Worm (Caenorhabditis elegans) whole organism, L1 larva: ENCODE data around the gene R02F2.8.
A peak's percentile ranks its signal among the peaks of the same experiment; 100 is the strongest.

ENCODE experiments used
- C04F5.9 ChIP-seq: sonication (generic microtip); optimal IDR thresholded peaks from 2 replicates; lab custom pipeline; 2016; ENCODE audit warnings: missing genetic modification characterization, missing compliant biosample characterization
- C16A3.4 ChIP-seq: fragments of 150-350 bp; optimal IDR thresholded peaks from 2 replicates; lab custom pipeline; 2014; ENCODE audit warnings: missing biosample characterization, missing genetic modification characterization
- F16B12.6 ChIP-seq: fragments of 150-350 bp; optimal IDR thresholded peaks from 2 replicates; lab custom pipeline; 2014; ENCODE audit warnings: missing biosample characterization, missing genetic modification characterization
- aly-2 ChIP-seq: fragments of 150-350 bp; optimal IDR thresholded peaks from 2 replicates; lab custom pipeline; 2014; ENCODE audit warnings: missing biosample characterization, missing genetic modification characterization
- blmp-1 ChIP-seq: fragments of 150-350 bp; optimal IDR thresholded peaks from 2 replicates; lab custom pipeline; 2014; ENCODE audit warnings: missing biosample characterization, missing genetic modification characterization
- ceh-63 ChIP-seq: fragments of 200-800 bp; sonication (Bioruptor generic); optimal IDR thresholded peaks from 2 replicates; lab custom pipeline; 2018; ENCODE audit warnings: mild to moderate bottlenecking, missing genetic modification characterization, missing compliant biosample characterization
- efl-1 ChIP-seq, 4 experiments: fragments of 150-350 bp; optimal IDR thresholded peaks in 3 of 4; peaks in 1 of 4; 1 replicate in 1 of 4; 2 replicates in 3 of 4; lab custom pipeline; 2014; ENCODE audit warnings: missing biosample characterization in 2 of 4, missing genetic modification characterization in 2 of 4, missing genetic modification reagents in 2 of 4
- elt-2 ChIP-seq: sonication (generic microtip); optimal IDR thresholded peaks from 2 replicates; lab custom pipeline; 2016; ENCODE audit warnings: missing genetic modification characterization, mild to moderate bottlenecking, inconsistent platforms, missing compliant biosample characterization, missing genetic modification reagents
- ets-5 ChIP-seq: fragments of 200-800 bp; sonication (Bioruptor generic); IDR thresholded peaks from 2 replicates; pipeline ENCODE4 v1.3.6; 2022; ENCODE audit warnings: missing genetic modification characterization, missing compliant biosample characterization
- fkh-10 ChIP-seq: sonication (generic microtip); optimal IDR thresholded peaks from 2 replicates; lab custom pipeline; 2017; ENCODE audit warnings: missing biosample characterization, missing genetic modification reagents, missing genetic modification characterization
- fkh-4 ChIP-seq: sonication (generic microtip); optimal IDR thresholded peaks from 2 replicates; lab custom pipeline; 2016; ENCODE audit warnings: missing compliant biosample characterization, missing genetic modification characterization, borderline replicate concordance
- fkh-8 ChIP-seq: sonication (generic microtip); optimal IDR thresholded peaks from 2 replicates; lab custom pipeline; 2016; ENCODE audit warnings: mild to moderate bottlenecking, missing genetic modification characterization, missing compliant biosample characterization
- hlh-17 ChIP-seq: fragments of 200-800 bp; sonication (Bioruptor generic); optimal IDR thresholded peaks from 2 replicates; lab custom pipeline; 2018; ENCODE audit warnings: missing genetic modification characterization, mild to moderate bottlenecking, missing compliant biosample characterization, moderate library complexity, borderline replicate concordance
- hpl-2 ChIP-seq: fragments of 150-350 bp; optimal IDR thresholded peaks from 2 replicates; lab custom pipeline; 2014; ENCODE audit warnings: missing biosample characterization, missing genetic modification reagents, missing genetic modification characterization
- irx-1 ChIP-seq: sonication (generic microtip); optimal IDR thresholded peaks from 2 replicates; lab custom pipeline; 2016; ENCODE audit warnings: missing genetic modification characterization, missing compliant biosample characterization
- jun-1 ChIP-seq: fragments of 150-350 bp; optimal IDR thresholded peaks from 2 replicates; lab custom pipeline; 2014; ENCODE audit warnings: missing biosample characterization, missing genetic modification reagents, missing genetic modification characterization
- lin-14 ChIP-seq: fragments of 200-800 bp; sonication (Bioruptor generic); optimal IDR thresholded peaks from 2 replicates; lab custom pipeline; 2018; ENCODE audit warnings: mild to moderate bottlenecking, missing genetic modification characterization, moderate library complexity, missing compliant biosample characterization
- lin-15B ChIP-seq: fragments of 150-350 bp; sonication (generic microtip); optimal IDR thresholded peaks from 3 replicates; lab custom pipeline; 2014; ENCODE audit warnings: missing biosample characterization, missing genetic modification characterization
- lin-35 ChIP-seq, 2 experiments: fragments of 150-350 bp; optimal IDR thresholded peaks; 2 replicates each; lab custom pipeline; 2014; ENCODE audit warnings: missing biosample characterization in 2 of 2, missing genetic modification characterization in 2 of 2, missing genetic modification reagents in 2 of 2
- lsy-2 ChIP-seq, 2 experiments: fragments of 150-350 bp; optimal IDR thresholded peaks; 2 replicates each; lab custom pipeline; 2014; ENCODE audit warnings: missing biosample characterization in 2 of 2, missing genetic modification characterization in 2 of 2
- mab-9 ChIP-seq: fragments of 200-800 bp; sonication (Bioruptor generic); IDR thresholded peaks from 2 replicates; pipeline ENCODE4 v1.3.6; 2022; ENCODE audit warnings: missing genetic modification reagents, missing genetic modification characterization, missing compliant biosample characterization
- mdl-1 ChIP-seq, 2 experiments: fragments of 150-350 bp; optimal IDR thresholded peaks; 2 replicates each; lab custom pipeline; 2014 to 2017; ENCODE audit warnings: missing biosample characterization in 2 of 2, missing genetic modification characterization in 2 of 2, inconsistent platforms in 1 of 2
- mep-1 ChIP-seq: fragments of 150-350 bp; optimal IDR thresholded peaks from 2 replicates; lab custom pipeline; 2014; ENCODE audit warnings: missing biosample characterization, missing genetic modification characterization
- nhr-11 ChIP-seq: fragments of 150-350 bp; optimal IDR thresholded peaks from 2 replicates; lab custom pipeline; 2014; ENCODE audit warnings: missing biosample characterization, missing genetic modification characterization
- nhr-12 ChIP-seq: sonication (generic microtip); optimal IDR thresholded peaks from 2 replicates; lab custom pipeline; 2017; ENCODE audit warnings: missing biosample characterization, missing genetic modification characterization
- nhr-19 ChIP-seq: fragments of 200-800 bp; sonication (Bioruptor generic); conservative IDR thresholded peaks from 2 replicates; pipeline ENCODE4 v1.3.6; 2022; ENCODE audit warnings: missing genetic modification characterization, missing compliant biosample characterization
- nhr-20 ChIP-seq: sonication (generic microtip); optimal IDR thresholded peaks from 2 replicates; lab custom pipeline; 2016; ENCODE audit warnings: mild to moderate bottlenecking, missing genetic modification characterization, missing compliant biosample characterization
- nhr-28 ChIP-seq: fragments of 150-350 bp; optimal IDR thresholded peaks from 2 replicates; lab custom pipeline; 2014; ENCODE audit warnings: missing biosample characterization, missing genetic modification characterization
- nhr-71 ChIP-seq: sonication (generic microtip); optimal IDR thresholded peaks from 2 replicates; lab custom pipeline; 2016; ENCODE audit warnings: mild to moderate bottlenecking, missing genetic modification characterization, moderate library complexity, missing compliant biosample characterization
- nhr-76 ChIP-seq: sonication (generic microtip); optimal IDR thresholded peaks from 2 replicates; lab custom pipeline; 2017; ENCODE audit warnings: missing biosample characterization, missing genetic modification characterization
- nhr-84 ChIP-seq: sonication (generic microtip); optimal IDR thresholded peaks from 2 replicates; lab custom pipeline; 2017; ENCODE audit warnings: missing biosample characterization, missing genetic modification characterization
- nhr-85 ChIP-seq: sonication (generic microtip); peaks from one replicate; lab custom pipeline; 2016; ENCODE audit warnings: missing genetic modification characterization, inconsistent platforms, missing compliant biosample characterization
- nhr-90 ChIP-seq: sonication (generic microtip); optimal IDR thresholded peaks from 2 replicates; lab custom pipeline; 2016; ENCODE audit warnings: mild to moderate bottlenecking, missing genetic modification characterization, missing compliant biosample characterization; ENCODE audit not compliant: poor library complexity
- rnt-1 ChIP-seq: sonication (generic microtip); optimal IDR thresholded peaks from 2 replicates; lab custom pipeline; 2016; ENCODE audit warnings: mild to moderate bottlenecking, missing genetic modification characterization, moderate library complexity, missing compliant biosample characterization
- skn-1 ChIP-seq: fragments of 150-350 bp; optimal IDR thresholded peaks from 2 replicates; lab custom pipeline; 2014; ENCODE audit warnings: missing biosample characterization, missing genetic modification characterization
- snu-23 ChIP-seq: sonication (generic microtip); optimal IDR thresholded peaks from 2 replicates; lab custom pipeline; 2016; ENCODE audit warnings: missing genetic modification characterization, missing compliant biosample characterization
- sox-4 ChIP-seq: sonication (generic microtip); optimal IDR thresholded peaks from 2 replicates; lab custom pipeline; 2016; ENCODE audit warnings: missing genetic modification characterization, missing compliant biosample characterization
- swsn-7 ChIP-seq: sonication (generic microtip); optimal IDR thresholded peaks from 2 replicates; lab custom pipeline; 2016; ENCODE audit warnings: missing genetic modification characterization, missing compliant biosample characterization
- unc-130 ChIP-seq: fragments of 150-350 bp; optimal IDR thresholded peaks from 2 replicates; lab custom pipeline; 2017; ENCODE audit warnings: missing biosample characterization, missing genetic modification characterization, inconsistent platforms
- unc-30 ChIP-seq: sonication (generic microtip); optimal IDR thresholded peaks from 2 replicates; lab custom pipeline; 2017; ENCODE audit warnings: missing biosample characterization, missing genetic modification characterization
- unc-62 ChIP-seq: fragments of 150-350 bp; optimal IDR thresholded peaks from 2 replicates; lab custom pipeline; 2014; ENCODE audit warnings: missing biosample characterization, missing genetic modification reagents, missing genetic modification characterization
- unc-86 ChIP-seq: sonication (generic microtip); optimal IDR thresholded peaks from 2 replicates; lab custom pipeline; 2016; ENCODE audit warnings: missing genetic modification characterization, missing compliant biosample characterization
- vab-15 ChIP-seq: sonication (generic microtip); optimal IDR thresholded peaks from 2 replicates; lab custom pipeline; 2017; ENCODE audit warnings: missing genotype, mild to moderate bottlenecking, missing genetic modification characterization, missing compliant biosample characterization
- xbp-1 ChIP-seq: sonication (generic microtip); optimal IDR thresholded peaks from 2 replicates; lab custom pipeline; 2016; ENCODE audit warnings: missing genetic modification characterization, missing compliant biosample characterization

Gene R02F2.8

DNA sequence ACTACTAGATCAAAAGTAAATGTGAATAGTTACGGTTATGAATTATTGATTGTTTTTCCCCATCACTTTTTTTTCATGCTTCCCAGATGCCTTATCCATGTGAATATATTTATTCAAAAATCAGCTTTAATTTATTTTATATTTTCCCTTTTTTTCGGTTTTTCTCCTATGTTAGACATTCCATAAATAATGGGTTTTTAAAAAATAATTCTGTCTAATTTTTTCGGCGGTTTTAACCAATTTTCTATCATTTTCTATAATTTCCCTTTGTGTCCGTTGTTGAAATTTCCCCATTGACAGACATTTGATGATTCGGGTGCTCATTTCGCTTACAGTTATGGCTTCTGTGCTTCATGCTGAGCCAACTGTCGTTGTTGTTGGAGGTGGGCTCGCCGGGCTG, 34.0 kb downstream of the R02F2.8 start, which contains the start of gene F48E8.3:
F48E8.3 (plus strand) TSS at position 301 of the 400 bp plus-strand sequence.
- TF ChIP-seq lsy-2 (tag; optimal IDR thresholded peaks at IDR 0.05; lab: Kevin White, UChicago), result no peak
- no peak for TF ChIP-seq nhr-12
- no peak for TF ChIP-seq nhr-90 (tag; lab: Kevin White, UChicago)
- no peak for TF ChIP-seq unc-62 (GFP tag; lab: Kevin White, UChicago)

DNA sequence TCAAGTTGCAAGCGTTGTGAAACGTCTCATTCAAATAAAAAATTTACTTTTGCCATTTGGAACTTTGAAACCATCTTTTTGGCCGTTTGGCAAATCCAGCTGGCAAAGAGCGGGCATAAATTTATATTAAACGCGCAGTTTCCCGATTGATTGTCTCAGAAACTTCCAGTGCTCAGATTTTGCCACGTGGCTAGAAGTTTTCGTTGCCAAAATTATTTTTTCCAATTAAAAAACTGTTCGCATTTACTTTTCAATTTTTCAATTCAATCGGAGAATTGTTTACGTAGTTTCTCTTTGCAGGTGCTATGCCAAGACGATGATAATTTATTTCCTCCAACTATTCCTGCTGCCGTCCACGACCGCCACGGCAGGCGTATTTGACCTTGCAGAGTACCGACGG, 41.8 kb downstream of the R02F2.8 start, which contains the start of gene F48E8.4:
F48E8.4 (plus strand) TSS at position 301 of the 400 bp plus-strand sequence.
- TF ChIP-seq efl-1 (optimal IDR thresholded peaks at IDR 0.05; lab: Kevin White, UChicago), result no peak
- TF ChIP-seq efl-1 (GFP tag; optimal IDR thresholded peaks at IDR 0.05 in 1 of 2; lab: Kevin White, UChicago), result peak in 1 of 2 experiments; percentile 82
- TF ChIP-seq aly-2 (tag; lab: Kevin White, UChicago), result no peak

DNA sequence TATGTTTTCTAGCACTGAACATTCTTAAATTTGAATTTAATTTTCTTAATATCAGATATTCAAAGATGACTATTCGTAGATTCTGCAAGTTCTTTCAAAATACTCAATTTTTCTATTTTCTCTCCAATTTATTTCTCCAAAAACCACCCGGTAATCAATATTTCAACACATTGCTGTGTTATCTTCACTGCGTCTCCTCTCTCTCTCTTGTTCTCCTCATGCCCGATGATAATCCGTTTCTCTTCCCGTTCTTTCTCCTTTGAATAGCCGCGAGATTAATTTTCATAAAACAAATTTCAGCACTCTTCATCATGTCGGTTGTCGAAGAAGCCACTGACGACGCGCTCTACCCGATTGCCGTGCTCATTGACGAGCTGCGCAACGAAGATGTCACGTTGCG, 44.6 kb downstream of the R02F2.8 start, which contains the start of gene paa-1:
paa-1 (plus strand) TSS at position 301 of the 400 bp plus-strand sequence.
- TF ChIP-seq nhr-28, result no peak
- TF ChIP-seq fkh-10 (GFP tag; lab: Kevin White, UChicago), result no peak
- no peak for TF ChIP-seq efl-1 (optimal IDR thresholded peaks at IDR 0.05; lab: Kevin White, UChicago)
- peak in 1 of 2 experiments; percentile 35 for TF ChIP-seq efl-1 (GFP tag; optimal IDR thresholded peaks at IDR 0.05 in 1 of 2; lab: Kevin White, UChicago)
- no peak for TF ChIP-seq lsy-2 (tag; optimal IDR thresholded peaks at IDR 0.05; lab: Kevin White, UChicago)

DNA sequence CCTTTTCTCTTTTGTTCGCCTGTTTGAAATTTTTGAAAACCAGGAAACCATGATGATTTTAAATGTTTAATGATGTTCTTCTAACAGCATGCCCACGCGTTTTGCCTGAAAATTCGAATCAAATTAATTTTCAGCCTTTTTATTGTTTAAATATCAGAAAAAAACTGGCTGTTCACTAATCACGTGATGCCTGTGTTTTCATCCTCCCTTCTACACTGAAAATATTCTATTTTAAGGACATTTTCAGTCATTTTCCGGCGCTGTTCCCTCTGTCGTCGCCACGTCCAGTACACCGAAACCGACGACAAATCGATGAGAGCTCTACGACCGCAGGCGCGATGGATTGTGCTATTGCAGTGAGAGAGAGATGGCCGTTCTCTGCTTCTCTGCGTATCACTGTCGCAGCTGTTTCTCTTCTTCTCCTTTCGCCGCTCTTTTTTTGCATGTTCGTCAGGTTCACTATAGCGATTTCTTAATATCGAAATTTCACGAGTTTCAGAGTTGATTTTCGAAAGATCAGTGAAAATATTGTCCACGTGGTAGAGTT, 45.2 kb downstream of the R02F2.8 start, which contains the start of gene F48E8.8:
F48E8.8 (minus strand) TSS at position 51 of the 547 bp plus-strand sequence.
- TF ChIP-seq fkh-4 (tag; lab: Kevin White, UChicago) (no peak), unc-130 (tag; lab: Kevin White, UChicago) (peak; percentile 35), skn-1 (tag; lab: Kevin White, UChicago) (peak; percentile 55), unc-30 (tag; lab: Kevin White, UChicago) (no peak), rnt-1 (tag; lab: Kevin White, UChicago) (peak; percentile 83), unc-86 (tag; lab: Kevin White, UChicago) (peak; percentile 15), nhr-11 (tag; lab: Kevin White, UChicago) (no peak), F16B12.6 (tag; lab: Kevin White, UChicago) (peak; percentile 79), nhr-12 (no peak), xbp-1 (tag; lab: Kevin White, UChicago) (peak; percentile 32), nhr-20 (tag; lab: Kevin White, UChicago) (peak; percentile 50), nhr-71 (peak; percentile 74), mep-1 (peak; percentile 30), ceh-63 (GFP tag; lab: Kevin White, UChicago) (no peak), swsn-7 (tag; lab: Kevin White, UChicago) (peak; percentile 56), lin-35 (GFP tag; optimal IDR thresholded peaks at IDR 0.05; lab: Kevin White, UChicago) (peak; percentile 65 to 69), jun-1 (tag; lab: Kevin White, UChicago) (peak; percentile 3), nhr-76 (tag; lab: Kevin White, UChicago) (no peak), blmp-1 (tag; lab: Kevin White, UChicago) (no peak), C16A3.4 (no peak), mab-9 (GFP tag; lab: Robert Waterston, UW) (peak; percentile 81), nhr-19 (GFP tag; lab: Robert Waterston, UW) (0 out of 2 replicates have a peak, but pooled peaks have one; percentile 36), nhr-85 (tag; lab: Kevin White, UChicago) (peak; percentile 70), C04F5.9 (tag; lab: Kevin White, UChicago) (no peak), snu-23 (GFP tag; lab: Kevin White, UChicago) (peak; percentile 66), lsy-2 (tag; optimal IDR thresholded peaks at IDR 0.05; lab: Kevin White, UChicago) (peak; percentile 73 to 85), unc-62 (GFP tag; lab: Kevin White, UChicago) (no peak), lin-14 (GFP tag; lab: Kevin White, UChicago) (peak; percentile 80), fkh-8 (tag; lab: Kevin White, UChicago) (peak; percentile 67), hlh-17 (GFP tag; lab: Kevin White, UChicago) (no peak), nhr-84 (tag; lab: Kevin White, UChicago) (no peak), vab-15 (tag; lab: Kevin White, UChicago) (no peak), efl-1 (optimal IDR thresholded peaks at IDR 0.05; lab: Kevin White, UChicago) (peak; percentile 77 to 83), efl-1 (GFP tag; optimal IDR thresholded peaks at IDR 0.05 in 1 of 2; lab: Kevin White, UChicago) (peak; percentile 65 to 96), elt-2 (tag; lab: Kevin White, UChicago) (no peak), irx-1 (tag; lab: Kevin White, UChicago) (no peak), lin-15B (peak; percentile 19), mdl-1 (tag; optimal IDR thresholded peaks at IDR 0.05; lab: Kevin White, UChicago) (peak in 1 of 2 experiments; percentile 34), hpl-2 (GFP tag; lab: Kevin White, UChicago) (no peak), ets-5 (GFP tag; lab: Robert Waterston, UW) (no peak), sox-4 (tag; lab: Kevin White, UChicago) (no peak)
